Fruit fly (Drosophila melanogaster): ENCODE results near the gene CG11722.

The CG11722 gene

DNA sequence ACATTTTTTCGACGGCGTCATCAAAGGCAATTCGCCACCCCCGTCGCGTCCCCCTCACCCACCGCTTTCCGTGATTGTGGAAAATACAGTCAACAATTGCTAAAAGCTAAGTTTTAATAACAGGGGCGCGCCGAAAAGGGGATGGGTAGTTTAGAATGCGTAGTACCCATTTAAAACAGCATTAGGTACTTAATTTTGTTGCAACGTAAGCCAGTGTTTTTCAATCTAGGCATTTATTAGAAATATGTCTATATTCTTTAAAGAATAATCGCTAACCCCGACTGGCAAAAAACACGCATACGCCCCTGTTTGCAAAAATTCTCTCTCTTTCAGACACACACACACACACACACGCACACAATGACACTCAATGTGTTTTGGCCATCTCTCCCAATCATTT is 39.6 kb upstream of the CG11722 start (continued):
- TF ChIP-seq Neu2 (GFP tag; optimal IDR thresholded peaks at IDR 0.05; ENCODE audit: borderline replicate concordance) (no peak), CG13624 (GFP tag; optimal IDR thresholded peaks at IDR 0.05) (peak; percentile 61), CG17802 (tag; optimal IDR thresholded peaks at IDR 0.05) (no peak), so (GFP tag; IDR thresholded peaks at IDR 0.05) (no peak), Lpt (GFP tag; optimal IDR thresholded peaks at IDR 0.05) (no peak), Nf-YA (GFP tag; IDR thresholded peaks at IDR 0.05) (peak; percentile 21; the same call in 1 of the 2 replicates), CG16813 (GFP tag; IDR thresholded peaks at IDR 0.05; ENCODE audit: partially characterized antibody) (no peak), chinmo (GFP tag; IDR thresholded peaks at IDR 0.05; ENCODE audit: partially characterized antibody) (0 out of 4 replicates have a peak, but pooled peaks have one; percentile 5), nerfin-1 (tag; optimal IDR thresholded peaks at IDR 0.05) (no peak), amos (GFP tag; IDR thresholded peaks at IDR 0.05; ENCODE audit: partially characterized antibody) (no peak), jumu (GFP tag; optimal IDR thresholded peaks at IDR 0.05) (no peak), Usf (GFP tag; optimal IDR thresholded peaks at IDR 0.05) (peak; percentile 50), dm (GFP tag; optimal IDR thresholded peaks at IDR 0.05) (no peak), pnt (GFP tag; optimal IDR thresholded peaks at IDR 0.05) (no peak), vvl (GFP tag; IDR thresholded peaks at IDR 0.05) (peak; percentile 62), Antp (GFP tag; optimal IDR thresholded peaks at IDR 0.05) (peak; percentile 25), CG6654 (GFP tag; optimal IDR thresholded peaks at IDR 0.05) (peak; percentile 16), exex (tag; optimal IDR thresholded peaks at IDR 0.05) (no peak), NFAT (GFP tag; IDR thresholded peaks at IDR 0.05) (peak; percentile 77), Atf-2 (GFP tag; optimal IDR thresholded peaks at IDR 0.05) (no peak), CG10462 (GFP tag; optimal IDR thresholded peaks at IDR 0.05) (no peak), tap (tag; optimal IDR thresholded peaks at IDR 0.05) (no peak), sens-2 (GFP tag; IDR thresholded peaks at IDR 0.05) (no peak), lbe (GFP tag; optimal IDR thresholded peaks at IDR 0.05) (peak; percentile 87), CG9437 (GFP tag; optimal IDR thresholded peaks at IDR 0.05) (no peak), CG17328 (GFP tag; IDR thresholded peaks at IDR 0.05) (no peak), D (optimal IDR thresholded peaks at IDR 0.05) (no peak), D (GFP tag; optimal IDR thresholded peaks at IDR 0.05) (no peak), CG32767 (GFP tag; IDR thresholded peaks at IDR 0.05) (no peak), CG14965 (GFP tag; optimal IDR thresholded peaks at IDR 0.05; ENCODE audit: borderline replicate concordance) (no peak), CG15696 (tag; optimal IDR thresholded peaks at IDR 0.05) (no peak), stc (GFP tag; IDR thresholded peaks at IDR 0.05) (no peak), crol (GFP tag; IDR thresholded peaks at IDR 0.05) (no peak), CG1792 (GFP tag; optimal IDR thresholded peaks at IDR 0.05) (no peak), CG10274 (GFP tag; optimal IDR thresholded peaks at IDR 0.05) (peak; percentile 22), unc-4 (GFP tag; IDR thresholded peaks at IDR 0.05; ENCODE audit: partially characterized antibody) (no peak), dan (GFP tag; IDR thresholded peaks at IDR 0.05) (no peak), B-H1 (GFP tag; IDR thresholded peaks at IDR 0.05) (no peak), cg (GFP tag; optimal IDR thresholded peaks at IDR 0.05) (no peak), YL-1 (GFP tag; optimal IDR thresholded peaks at IDR 0.05) (no peak), nau (GFP tag; optimal IDR thresholded peaks at IDR 0.05) (no peak), tgo (GFP tag; IDR thresholded peaks at IDR 0.05) (peak; percentile 41; the same call in 1 of the 3 replicates), E2f2 (GFP tag; IDR thresholded peaks at IDR 0.05) (no peak), oc (tag; optimal IDR thresholded peaks at IDR 0.05) (no peak), ab (GFP tag; optimal IDR thresholded peaks at IDR 0.05) (no peak), CG9817 (tag; optimal IDR thresholded peaks at IDR 0.05) (peak; percentile 53), bcd (GFP tag; optimal IDR thresholded peaks at IDR 0.05) (peak; percentile 60), Bgb (GFP tag; IDR thresholded peaks at IDR 0.05; ENCODE audit: partially characterized antibody) (no peak), CG18599 (GFP tag; optimal IDR thresholded peaks at IDR 0.05) (peak; percentile 86), Meics (GFP tag; optimal IDR thresholded peaks at IDR 0.05) (peak; percentile 79), mam (GFP tag; optimal IDR thresholded peaks at IDR 0.05) (peak; percentile 70), ewg (GFP tag; optimal IDR thresholded peaks at IDR 0.05) (no peak)

Measured in whole organism, embryonic.